Worm (Caenorhabditis elegans): ENCODE results near the gene srbc-20.
"Not testable (repeated sequence)": the region's sequence is repeated elsewhere in the genome, so short reads cannot be mapped to it uniquely, and the experiment has no call there.

Gene srbc-20

ce11 chrV:2137010-2137409 is 9.9 kb upstream of the srbc-20 start:
- TF ChIP-seq lsy-2 (tag; optimal IDR thresholded peaks at IDR 0.05) (no peak), elt-1 (tag; optimal IDR thresholded peaks at IDR 0.05) (no peak), fos-1 (tag; optimal IDR thresholded peaks at IDR 0.05) (no peak), unc-39 (tag; optimal IDR thresholded peaks at IDR 0.05) (no peak), unc-62 (GFP tag; optimal IDR thresholded peaks at IDR 0.05) (no peak), snpc-4 (tag; optimal IDR thresholded peaks at IDR 0.05) (no peak), nhr-12 (tag; optimal IDR thresholded peaks at IDR 0.05) (no peak), mdl-1 (tag; optimal IDR thresholded peaks at IDR 0.05) (no peak), ceh-16 (tag; optimal IDR thresholded peaks at IDR 0.05) (no peak), R02D3.7 (tag; optimal IDR thresholded peaks at IDR 0.05) (no peak), blmp-1 (tag; optimal IDR thresholded peaks at IDR 0.05; ENCODE audit: insufficient read depth) (no peak)

DNA sequence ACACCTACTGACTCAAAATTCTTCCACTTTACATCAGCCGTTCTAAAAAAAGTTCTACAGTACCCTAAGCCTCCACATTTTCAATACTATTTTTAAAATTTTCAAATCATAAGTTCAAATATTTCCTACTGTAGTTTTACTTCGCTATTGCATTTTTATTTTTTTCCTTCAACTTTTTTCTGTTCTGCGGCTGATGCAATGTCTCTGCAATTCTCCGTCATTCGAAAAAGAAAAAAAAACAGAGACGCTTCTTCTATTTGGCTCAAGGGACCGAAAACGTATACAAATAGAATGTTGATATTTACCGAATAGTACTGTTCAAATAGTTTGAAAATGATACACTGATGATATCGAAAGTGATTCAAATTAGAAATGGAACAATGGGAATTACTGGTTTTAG is 8.6 kb upstream of the srbc-20 start:
- TF ChIP-seq ZK546.5 (tag; optimal IDR thresholded peaks at IDR 0.05) (no peak), nhr-129 (tag; optimal IDR thresholded peaks at IDR 0.05) (peak; percentile 98), mab-5 (tag; optimal IDR thresholded peaks at IDR 0.05) (no peak), unc-39 (tag; optimal IDR thresholded peaks at IDR 0.05) (no peak)

DNA sequence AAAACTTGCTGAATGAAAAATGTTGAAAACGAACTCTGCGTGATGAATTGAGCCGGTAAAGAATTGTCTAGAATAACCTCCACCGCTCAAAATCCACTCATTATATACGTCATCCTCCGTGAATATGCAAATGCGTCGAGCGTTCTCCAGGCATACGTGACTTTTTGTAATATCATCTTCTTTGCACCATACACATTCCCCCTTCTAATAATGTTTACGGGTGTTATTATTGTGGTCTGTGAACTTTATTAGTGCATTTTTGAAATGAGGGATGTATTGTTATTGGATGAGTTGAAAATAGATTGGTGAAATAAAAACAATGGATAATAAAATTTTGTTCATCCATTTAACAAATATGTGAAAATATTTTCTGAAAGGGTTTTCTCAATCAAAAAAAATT is 7.0 kb upstream of the srbc-20 start, which contains the start of gene F22F7.7:
F22F7.7 (minus strand) TSS at position 125 of the 400 bp plus-strand sequence.
- no peak for TF ChIP-seq peb-1 (tag; optimal IDR thresholded peaks at IDR 0.05)
- TF ChIP-seq ztf-11 (tag; optimal IDR thresholded peaks at IDR 0.05), result no peak
- no peak for TF ChIP-seq crh-2 (tag; optimal IDR thresholded peaks at IDR 0.05)
- no peak for TF ChIP-seq blmp-1 (tag; optimal IDR thresholded peaks at IDR 0.05; ENCODE audit: insufficient read depth)
- TF ChIP-seq ztf-4 (tag; optimal IDR thresholded peaks at IDR 0.05), result no peak
- no peak for TF ChIP-seq nhr-25 (tag; optimal IDR thresholded peaks at IDR 0.05)
- no peak for TF ChIP-seq nhr-77 (tag; optimal IDR thresholded peaks at IDR 0.05)
- no peak for TF ChIP-seq ceh-82 (tag; optimal IDR thresholded peaks at IDR 0.05)
- no peak for TF ChIP-seq unc-62 (GFP tag; optimal IDR thresholded peaks at IDR 0.05)
- no peak for TF ChIP-seq nhr-237 (tag; optimal IDR thresholded peaks at IDR 0.05)
- TF ChIP-seq skn-1 (tag; optimal IDR thresholded peaks at IDR 0.05), result no peak
- no peak for TF ChIP-seq nhr-6 (tag; optimal IDR thresholded peaks at IDR 0.05)
- no peak for TF ChIP-seq sma-9 (GFP tag; optimal IDR thresholded peaks at IDR 0.05)
- no peak for TF ChIP-seq sma-9 (tag; optimal IDR thresholded peaks at IDR 0.05)
- TF ChIP-seq mbf-1 (tag; optimal IDR thresholded peaks at IDR 0.05), result no peak

DNA sequence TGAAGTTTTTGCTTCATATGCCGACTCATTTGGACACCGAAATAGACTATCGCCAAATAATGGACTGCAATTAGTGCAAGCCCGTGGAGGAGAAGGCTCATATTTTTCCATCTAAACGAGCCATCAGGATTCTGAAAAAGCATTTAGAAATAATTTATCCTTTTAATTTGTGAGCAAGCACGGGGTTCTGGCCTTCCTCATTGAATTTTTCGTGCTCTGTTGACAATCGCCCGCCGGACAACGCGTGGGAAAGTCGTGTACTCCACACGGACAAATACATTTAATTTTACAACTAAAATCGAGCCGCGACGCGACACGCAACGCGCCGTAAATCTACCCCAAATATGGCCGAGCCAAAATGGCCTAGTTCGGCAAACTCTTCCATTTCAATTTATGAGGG is 2.5 kb upstream of the srbc-20 start, which contains the start of gene F22F7.12:
F22F7.12 (minus strand) TSS at position 101 of the 400 bp plus-strand sequence.
- TF ChIP-seq nhr-23 (tag; optimal IDR thresholded peaks at IDR 0.05); unc-39 (tag; optimal IDR thresholded peaks at IDR 0.05); ama-1 (optimal IDR thresholded peaks at IDR 0.05): not testable (repeated sequence)

DNA sequence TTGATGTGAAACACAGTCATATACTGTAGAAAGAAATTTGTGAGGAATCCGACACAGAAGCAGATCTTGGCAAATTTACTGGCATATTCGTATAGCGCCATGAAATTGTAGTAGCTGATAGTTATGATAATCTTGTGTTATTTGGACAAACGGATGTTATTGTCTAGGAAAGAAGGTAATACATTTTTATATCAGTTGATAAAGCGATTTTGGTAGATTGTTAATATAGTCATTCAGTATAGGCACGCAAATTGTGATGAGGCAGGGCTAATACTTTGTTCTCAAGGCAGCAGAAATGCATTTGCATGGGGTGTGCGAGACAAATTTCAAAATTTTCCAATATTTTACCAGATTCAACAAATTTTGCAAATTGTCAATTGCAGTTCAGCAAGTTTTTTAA is 851 bp upstream of the srbc-20 start, which contains the start of gene str-52:
str-52 (minus strand) TSS at position 101 of the 400 bp plus-strand sequence.
- TF ChIP-seq unc-39 (tag; optimal IDR thresholded peaks at IDR 0.05) (no peak), nhr-237 (tag; optimal IDR thresholded peaks at IDR 0.05) (no peak)

ce11 chrV:2149432-2149831 is 2.5 kb downstream of the srbc-20 start, which contains the start of gene C45H4.21:
Gene C45H4.21 (minus strand): TSS chrV:2149532.
- TF ChIP-seq lsy-2 (tag; optimal IDR thresholded peaks at IDR 0.05) (no peak), nhr-21 (tag; optimal IDR thresholded peaks at IDR 0.05) (no peak)

- TF ChIP-seq elt-3 (tag; optimal IDR thresholded peaks at IDR 0.05) (no peak), ZK546.5 (tag; optimal IDR thresholded peaks at IDR 0.05) (no peak), alr-1 (tag; optimal IDR thresholded peaks at IDR 0.05) (no peak), ceh-16 (tag; optimal IDR thresholded peaks at IDR 0.05) (no peak), F13H6.1 (tag; optimal IDR thresholded peaks at IDR 0.05) (no peak), aly-2 (tag; optimal IDR thresholded peaks at IDR 0.05) (no peak), sma-3 (GFP tag; optimal IDR thresholded peaks at IDR 0.05) (no peak), nhr-21 (tag; optimal IDR thresholded peaks at IDR 0.05) (no peak), R02D3.7 (tag; optimal IDR thresholded peaks at IDR 0.05) (no peak), sma-9 (GFP tag; optimal IDR thresholded peaks at IDR 0.05) (no peak), sma-9 (tag; optimal IDR thresholded peaks at IDR 0.05) (no peak), nhr-237 (tag; optimal IDR thresholded peaks at IDR 0.05) (no peak), ztf-4 (tag; optimal IDR thresholded peaks at IDR 0.05) (no peak), ceh-82 (tag; optimal IDR thresholded peaks at IDR 0.05) (no peak)
Measured at ce11 chrV:2150876-2151275, 4.0 kb downstream of the srbc-20 start, which contains the start of gene C45H4.13. Gene C45H4.13 (minus strand): TSS chrV:2150976.
